Worm (Caenorhabditis elegans) whole organism, L3 larva: ENCODE data around the gene F37A8.1.

Experiments
- ZK546.5 ChIP-seq: sonication (generic microtip); optimal IDR thresholded peaks from 2 replicates; lab custom pipeline; 2017; ENCODE audit warnings: missing biosample characterization, missing genetic modification characterization
- aly-2 ChIP-seq: fragments of 150-350 bp; optimal IDR thresholded peaks from 2 replicates; lab custom pipeline; 2014; ENCODE audit warnings: missing biosample characterization, missing genetic modification characterization
- ama-1 ChIP-seq: fragments of 150-350 bp; optimal IDR thresholded peaks from 2 replicates; lab custom pipeline; 2018
- ceh-16 ChIP-seq: sonication (generic microtip); optimal IDR thresholded peaks from 2 replicates; lab custom pipeline; 2017; ENCODE audit warnings: missing biosample characterization, missing genetic modification characterization
- ceh-28 ChIP-seq: fragments of 150-350 bp; optimal IDR thresholded peaks from 2 replicates; lab custom pipeline; 2014; ENCODE audit warnings: missing biosample characterization, missing genetic modification reagents, missing genetic modification characterization
- ceh-82 ChIP-seq: fragments of 150-350 bp; optimal IDR thresholded peaks from 2 replicates; lab custom pipeline; 2014; ENCODE audit warnings: missing biosample characterization, missing genetic modification characterization
- ceh-9 ChIP-seq: sonication (generic microtip); optimal IDR thresholded peaks from 2 replicates; lab custom pipeline; 2018; ENCODE audit warnings: missing biosample characterization, missing genetic modification characterization
- daf-12 ChIP-seq: fragments of 150-350 bp; optimal IDR thresholded peaks from 2 replicates; lab custom pipeline; 2014; ENCODE audit warnings: missing biosample characterization, missing genetic modification reagents, missing genetic modification characterization
- egl-27 ChIP-seq: sonication (generic microtip); optimal IDR thresholded peaks from 4 replicates; lab custom pipeline; 2017; ENCODE audit warnings: missing biosample characterization, missing genetic modification reagents, missing genetic modification characterization
- elt-1 ChIP-seq: fragments of 150-350 bp; optimal IDR thresholded peaks from 2 replicates; lab custom pipeline; 2014; ENCODE audit warnings: missing biosample characterization, missing genetic modification characterization
- elt-2 ChIP-seq: sonication (generic microtip); optimal IDR thresholded peaks from 2 replicates; lab custom pipeline; 2016; ENCODE audit warnings: missing genetic modification reagents, mild to moderate bottlenecking, missing genetic modification characterization, missing compliant biosample characterization
- eor-1 ChIP-seq, 2 experiments: fragments of 150-350 bp; optimal IDR thresholded peaks; 2 replicates each; lab custom pipeline; 2014 to 2018; ENCODE audit warnings: missing biosample characterization in 2 of 2, missing genetic modification characterization in 2 of 2
- fkh-10 ChIP-seq: sonication (generic microtip); optimal IDR thresholded peaks from 2 replicates; lab custom pipeline; 2017; ENCODE audit warnings: missing biosample characterization, missing genetic modification reagents, missing genetic modification characterization
- fkh-2 ChIP-seq: fragments of 150-350 bp; optimal IDR thresholded peaks from 2 replicates; lab custom pipeline; 2014; ENCODE audit warnings: missing biosample characterization, missing genetic modification reagents, missing genetic modification characterization
- fos-1 ChIP-seq: fragments of 150-350 bp; optimal IDR thresholded peaks from 2 replicates; lab custom pipeline; 2014; ENCODE audit warnings: missing biosample characterization, missing genetic modification characterization
- hmg-11 ChIP-seq: sonication (generic microtip); optimal IDR thresholded peaks from 2 replicates; lab custom pipeline; 2016; ENCODE audit warnings: missing genetic modification characterization, missing compliant biosample characterization
- jun-1 ChIP-seq: fragments of 150-350 bp; optimal IDR thresholded peaks from 2 replicates; lab custom pipeline; 2014; ENCODE audit warnings: missing biosample characterization, missing genetic modification reagents, missing genetic modification characterization
- lin-15B ChIP-seq: fragments of 150-350 bp; optimal IDR thresholded peaks from 2 replicates; lab custom pipeline; 2014; ENCODE audit warnings: missing biosample characterization, missing genetic modification characterization
- lin-39 ChIP-seq: fragments of 150-350 bp; optimal IDR thresholded peaks from 2 replicates; lab custom pipeline; 2018; ENCODE audit warnings: missing biosample characterization, missing genetic modification reagents, missing genetic modification characterization
- lsy-12 ChIP-seq: sonication (generic microtip); optimal IDR thresholded peaks from 2 replicates; lab custom pipeline; 2016; ENCODE audit warnings: mild to moderate bottlenecking, missing genetic modification characterization, missing compliant biosample characterization
- mml-1 ChIP-seq: fragments of 150-350 bp; sonication (generic microtip); optimal IDR thresholded peaks from 3 replicates; lab custom pipeline; 2014; ENCODE audit warnings: missing biosample characterization, missing genetic modification characterization
- nfya-1 ChIP-seq: sonication (generic microtip); optimal IDR thresholded peaks from 2 replicates; lab custom pipeline; 2017; ENCODE audit warnings: missing genetic modification characterization, mild to moderate bottlenecking, missing compliant biosample characterization, antibody characterized with exemption, moderate library complexity; ENCODE audit not compliant: insufficient read depth
- nhr-12 ChIP-seq: fragments of 150-350 bp; optimal IDR thresholded peaks from 2 replicates; lab custom pipeline; 2014; ENCODE audit warnings: missing biosample characterization, missing genetic modification characterization
- nhr-237 ChIP-seq: fragments of 150-350 bp; optimal IDR thresholded peaks from 2 replicates; lab custom pipeline; 2014; ENCODE audit warnings: missing biosample characterization, missing genetic modification characterization
- nhr-25 ChIP-seq: sonication (generic microtip); optimal IDR thresholded peaks from 2 replicates; lab custom pipeline; 2017; ENCODE audit warnings: missing biosample characterization, missing genetic modification characterization
- nhr-28 ChIP-seq: fragments of 150-350 bp; optimal IDR thresholded peaks from 2 replicates; lab custom pipeline; 2014; ENCODE audit warnings: missing biosample characterization, missing genetic modification characterization
- nhr-43 ChIP-seq: sonication (generic microtip); optimal IDR thresholded peaks from 2 replicates; lab custom pipeline; 2016; ENCODE audit warnings: mild to moderate bottlenecking, missing genetic modification characterization, missing compliant biosample characterization; ENCODE audit not compliant: poor library complexity, severe bottlenecking
- nhr-67 ChIP-seq: fragments of 150-350 bp; optimal IDR thresholded peaks from 2 replicates; lab custom pipeline; 2014; ENCODE audit warnings: missing biosample characterization, missing genetic modification characterization
- nhr-77 ChIP-seq: fragments of 150-350 bp; optimal IDR thresholded peaks from 2 replicates; lab custom pipeline; 2014; ENCODE audit warnings: missing biosample characterization, missing genetic modification characterization
- pha-4 ChIP-seq: fragments of 150-350 bp; optimal IDR thresholded peaks from 2 replicates; lab custom pipeline; 2014; ENCODE audit warnings: missing biosample characterization, missing genetic modification reagents, missing genetic modification characterization
- sea-2 ChIP-seq: fragments of 150-350 bp; sonication (generic microtip); optimal IDR thresholded peaks from 4 replicates; lab custom pipeline; 2014; ENCODE audit warnings: missing biosample characterization, missing genetic modification reagents, missing genetic modification characterization
- skn-1 ChIP-seq: fragments of 150-350 bp; optimal IDR thresholded peaks from 2 replicates; lab custom pipeline; 2014; ENCODE audit warnings: missing biosample characterization, missing genetic modification characterization
- snpc-4 ChIP-seq: fragments of 150-350 bp; optimal IDR thresholded peaks from 2 replicates; lab custom pipeline; 2014; ENCODE audit warnings: missing biosample characterization, missing genetic modification characterization
- tbx-2 ChIP-seq: sonication (generic microtip); optimal IDR thresholded peaks from 2 replicates; lab custom pipeline; 2016; ENCODE audit warnings: mild to moderate bottlenecking, missing genetic modification characterization, missing compliant biosample characterization
- unc-39 ChIP-seq: sonication (generic microtip); optimal IDR thresholded peaks from 4 replicates; lab custom pipeline; 2017; ENCODE audit warnings: missing biosample characterization, missing genetic modification characterization
- unc-62 ChIP-seq: fragments of 150-350 bp; sonication (generic microtip); optimal IDR thresholded peaks from 4 replicates; lab custom pipeline; 2014; ENCODE audit warnings: missing biosample characterization, missing genetic modification reagents, missing genetic modification characterization
- zag-1 ChIP-seq: fragments of 150-350 bp; optimal IDR thresholded peaks from 2 replicates; lab custom pipeline; 2014; ENCODE audit warnings: missing biosample characterization, missing genetic modification characterization
- ztf-11 ChIP-seq: fragments of 150-350 bp; optimal IDR thresholded peaks from 2 replicates; lab custom pipeline; 2014; ENCODE audit warnings: missing biosample characterization, missing genetic modification characterization
- ztf-4 ChIP-seq: fragments of 150-350 bp; optimal IDR thresholded peaks from 2 replicates; lab custom pipeline; 2014; ENCODE audit warnings: missing biosample characterization, missing genetic modification characterization

Gene F37A8.1

ce11 chrIII:3907587-3907986 lies 20.6 kb upstream of the F37A8.1 start, which contains the start of gene mmcm-1:
Gene mmcm-1 (minus strand): TSS chrIII:3907687.
- no peak for TF ChIP-seq ceh-9 (tag; lab: Kevin White, UChicago)
- no peak for TF ChIP-seq jun-1 (tag; lab: Kevin White, UChicago)

- TF ChIP-seq ztf-11 (tag; lab: Kevin White, UChicago), result no peak
- TF ChIP-seq pha-4 (tag; lab: Kevin White, UChicago), result peak; percentile 29
- TF ChIP-seq hmg-11 (tag; lab: Kevin White, UChicago), result peak; percentile 41
- TF ChIP-seq ama-1 (lab: Kevin White, UChicago), result peak; percentile 17
- no peak for TF ChIP-seq fos-1 (tag; lab: Kevin White, UChicago)
- TF ChIP-seq nfya-1 (tag; lab: Kevin White, UChicago), result peak; percentile 43
- peak; percentile 20 for TF ChIP-seq elt-2
Measured at ce11 chrIII:3908205-3908604, 20.0 kb upstream of the F37A8.1 start.

- TF ChIP-seq elt-2 (no peak), nhr-43 (tag; lab: Kevin White, UChicago) (no peak), ama-1 (lab: Kevin White, UChicago) (no peak), nfya-1 (tag; lab: Kevin White, UChicago) (no peak), lsy-12 (no peak), aly-2 (tag; lab: Kevin White, UChicago) (no peak), fkh-2 (tag; lab: Kevin White, UChicago) (no peak), ceh-16 (tag; lab: Kevin White, UChicago) (no peak), hmg-11 (tag; lab: Kevin White, UChicago) (no peak), egl-27 (tag; lab: Kevin White, UChicago) (no peak), nhr-237 (no peak), mml-1 (tag; lab: Kevin White, UChicago) (no peak), ztf-11 (tag; lab: Kevin White, UChicago) (no peak), fkh-10 (GFP tag; lab: Kevin White, UChicago) (no peak), ceh-82 (tag; lab: Kevin White, UChicago) (no peak), ztf-4 (tag; lab: Kevin White, UChicago) (no peak), nhr-77 (no peak), ceh-9 (tag; lab: Kevin White, UChicago) (no peak), daf-12 (tag; lab: Kevin White, UChicago) (no peak)
Measured at ce11 chrIII:3914049-3914448, 14.2 kb upstream of the F37A8.1 start, which contains the start of gene pat-3. Gene pat-3 (minus strand): TSS chrIII:3914149.

- no peak for TF ChIP-seq skn-1 (tag; lab: Kevin White, UChicago)
- TF ChIP-seq lin-39, result peak; percentile 3
- no peak for TF ChIP-seq egl-27 (tag; lab: Kevin White, UChicago)
Measured at ce11 chrIII:3914836-3915235, 13.4 kb upstream of the F37A8.1 start.

- TF ChIP-seq hmg-11 (tag; lab: Kevin White, UChicago), result peak; percentile 20
- TF ChIP-seq nhr-67 (tag; lab: Kevin White, UChicago), result no peak
Measured at ce11 chrIII:3915705-3916104, 12.5 kb upstream of the F37A8.1 start.

ce11 chrIII:3916624-3917023 lies 11.6 kb upstream of the F37A8.1 start, which contains the start of gene ccdc-47:
Gene ccdc-47 (plus strand): TSS chrIII:3916967.
- TF ChIP-seq jun-1 (tag; lab: Kevin White, UChicago) (no peak), ZK546.5 (tag; lab: Kevin White, UChicago) (no peak), daf-12 (tag; lab: Kevin White, UChicago) (no peak), unc-62 (GFP tag; lab: Kevin White, UChicago) (no peak), lin-15B (tag; lab: Kevin White, UChicago) (peak; percentile 30), nhr-25 (tag; lab: Kevin White, UChicago) (peak; percentile 22), ceh-9 (tag; lab: Kevin White, UChicago) (no peak), eor-1 (tag; optimal IDR thresholded peaks at IDR 0.05; lab: Kevin White, UChicago) (no peak), ama-1 (lab: Kevin White, UChicago) (no peak), tbx-2 (no peak), nhr-43 (tag; lab: Kevin White, UChicago) (peak; percentile 50), elt-2 (peak; percentile 37), egl-27 (tag; lab: Kevin White, UChicago) (no peak), lin-39 (peak; percentile 61), hmg-11 (tag; lab: Kevin White, UChicago) (peak; percentile 83), unc-39 (tag; lab: Kevin White, UChicago) (no peak), fkh-10 (GFP tag; lab: Kevin White, UChicago) (no peak), elt-1 (tag; lab: Kevin White, UChicago) (no peak), mml-1 (tag; lab: Kevin White, UChicago) (no peak), snpc-4 (tag; lab: Kevin White, UChicago) (peak; percentile 64), lsy-12 (no peak), nfya-1 (tag; lab: Kevin White, UChicago) (peak; percentile 74), ceh-28 (tag; lab: Kevin White, UChicago) (no peak), ceh-16 (tag; lab: Kevin White, UChicago) (no peak), nhr-12 (tag; lab: Kevin White, UChicago) (no peak), sea-2 (GFP tag; lab: Kevin White, UChicago) (no peak), zag-1 (tag; lab: Kevin White, UChicago) (no peak), nhr-67 (tag; lab: Kevin White, UChicago) (no peak), nhr-28 (tag; lab: Kevin White, UChicago) (no peak), pha-4 (tag; lab: Kevin White, UChicago) (peak; percentile 86), nhr-237 (no peak), nhr-77 (no peak), aly-2 (tag; lab: Kevin White, UChicago) (no peak)
